Fruit fly (Drosophila melanogaster) whole organism, embryonic: ENCODE measurements around the gene Tbc1d22.
A peak's percentile ranks its signal among the peaks of the same experiment; 100 is the strongest.

ENCODE experiments used
- B-H2 ChIP-seq: fragments of 200-800 bp; sonication (Bioruptor generic); optimal IDR thresholded peaks from 2 replicates; lab custom pipeline; 2018; ENCODE audit warnings: missing biosample characterization, mild to moderate bottlenecking, missing genetic modification characterization
- CG10147 ChIP-seq: fragments of 200-800 bp; sonication (Bioruptor generic); optimal IDR thresholded peaks from 2 replicates; lab custom pipeline; 2019; ENCODE audit warnings: missing biosample characterization, mild to moderate bottlenecking, missing genetic modification characterization, moderate library complexity
- CG10565 ChIP-seq: fragments of 200-800 bp; sonication (Bioruptor generic); optimal IDR thresholded peaks from 3 replicates; lab custom pipeline; 2016; ENCODE audit warnings: missing biosample characterization, mild to moderate bottlenecking, missing genetic modification characterization
- CG10959 ChIP-seq: fragments of 200-800 bp; sonication (Bioruptor generic); IDR thresholded peaks from 2 replicates; pipeline ENCODE4 v1.3.6; 2022; ENCODE audit warnings: missing biosample characterization, missing genetic modification characterization
- CG11695 ChIP-seq: fragments of 200-800 bp; sonication (Bioruptor generic); IDR thresholded peaks from 3 replicates; pipeline ENCODE4 v1.3.6; 2022; ENCODE audit warnings: missing biosample characterization, missing genetic modification characterization
- CG13123 ChIP-seq: fragments of 200-800 bp; sonication (Bioruptor generic); optimal IDR thresholded peaks from 2 replicates; lab custom pipeline; 2016; ENCODE audit warnings: missing biosample characterization, missing genetic modification characterization
- CG13775 ChIP-seq: fragments of 200-800 bp; sonication (Bioruptor generic); optimal IDR thresholded peaks from 3 replicates; lab custom pipeline; 2017; ENCODE audit warnings: missing biosample characterization, mild to moderate bottlenecking, missing genetic modification characterization
- CG14014 ChIP-seq: fragments of 200-800 bp; sonication (Bioruptor generic); IDR thresholded peaks from 2 replicates; pipeline ENCODE4 v1.3.6; 2022; ENCODE audit warnings: missing biosample characterization, missing genetic modification characterization
- CG14441 ChIP-seq: fragments of 200-800 bp; sonication (Bioruptor generic); IDR thresholded peaks from 2 replicates; pipeline ENCODE4 v1.3.6; 2022; ENCODE audit warnings: missing biosample characterization, missing genetic modification characterization
- CG14860 ChIP-seq: fragments of 200-800 bp; sonication (Bioruptor generic); IDR thresholded peaks from 3 replicates; pipeline ENCODE4 v1.3.6; 2022; ENCODE audit warnings: missing biosample characterization, missing genetic modification characterization; ENCODE audit not compliant: partially characterized antibody
- CG17612 ChIP-seq: fragments of 200-800 bp; sonication (Bioruptor generic); IDR thresholded peaks from 2 replicates; pipeline ENCODE4 v1.3.6; 2022; ENCODE audit warnings: missing biosample characterization, missing genetic modification characterization
- CG34376 ChIP-seq: fragments of 200-800 bp; sonication (Bioruptor generic); optimal IDR thresholded peaks from 2 replicates; lab custom pipeline; 2018; ENCODE audit warnings: missing biosample characterization, mild to moderate bottlenecking, missing genetic modification characterization
- CG4282 ChIP-seq: fragments of 200-800 bp; sonication (Bioruptor generic); optimal IDR thresholded peaks from 2 replicates; lab custom pipeline; 2016; ENCODE audit warnings: missing biosample characterization, missing genetic modification characterization
- CG8765 ChIP-seq: fragments of 200-800 bp; sonication (Bioruptor generic); IDR thresholded peaks from 2 replicates; pipeline ENCODE4 v1.3.6; 2022; ENCODE audit warnings: missing biosample characterization, missing genetic modification characterization
- Camta ChIP-seq: fragments of 200-800 bp; sonication (Bioruptor generic); optimal IDR thresholded peaks from 2 replicates; lab custom pipeline; 2016; ENCODE audit warnings: missing biosample characterization, missing genetic modification characterization
- Chrac-16 ChIP-seq: fragments of 200-800 bp; sonication (Bioruptor generic); optimal IDR thresholded peaks from 3 replicates; lab custom pipeline; 2016; ENCODE audit warnings: missing biosample characterization, missing genetic modification characterization
- Dad ChIP-seq: fragments of 200-800 bp; sonication (Bioruptor generic); optimal IDR thresholded peaks from 3 replicates; lab custom pipeline; 2016; ENCODE audit warnings: missing biosample characterization, missing genetic modification characterization
- Dp ChIP-seq: fragments of 200-800 bp; sonication (Bioruptor generic); optimal IDR thresholded peaks from 2 replicates; lab custom pipeline; 2018; ENCODE audit warnings: missing biosample characterization, mild to moderate bottlenecking, missing genetic modification characterization, moderate library complexity
- H2.0 ChIP-seq: fragments of 200-800 bp; sonication (Bioruptor generic); IDR thresholded peaks from 2 replicates; pipeline ENCODE4 v1.3.6; 2022; ENCODE audit warnings: missing biosample characterization, missing genetic modification characterization
- HLHmδ ChIP-seq: fragments of 200-800 bp; sonication (Bioruptor generic); optimal IDR thresholded peaks from 2 replicates; lab custom pipeline; 2018; ENCODE audit warnings: missing biosample characterization, mild to moderate bottlenecking, missing genetic modification characterization, moderate library complexity
- HmgD ChIP-seq: fragments of 200-800 bp; sonication (Bioruptor generic); optimal IDR thresholded peaks from 3 replicates; lab custom pipeline; 2016; ENCODE audit warnings: missing biosample characterization, missing genetic modification characterization
- Hr51 ChIP-seq, 2 experiments: fragments of 200-800 bp; sonication (Bioruptor generic); optimal IDR thresholded peaks; 2 replicates in 1 of 2; 3 replicates in 1 of 2; lab custom pipeline; 2016 to 2018; ENCODE audit warnings: missing biosample characterization in 2 of 2, missing genetic modification characterization in 2 of 2, mild to moderate bottlenecking in 1 of 2, moderate library complexity in 1 of 2
- Kr ChIP-seq: fragments of 200-800 bp; sonication (Bioruptor generic); optimal IDR thresholded peaks from 2 replicates; lab custom pipeline; 2017; ENCODE audit warnings: missing biosample characterization, mild to moderate bottlenecking, missing genetic modification characterization
- Lhr ChIP-seq: fragments of 200-800 bp; sonication (Bioruptor generic); optimal IDR thresholded peaks from 3 replicates; lab custom pipeline; 2017; ENCODE audit warnings: mild to moderate bottlenecking, missing biosample characterization, missing genetic modification reagents, missing genetic modification characterization
- Lpt ChIP-seq: fragments of >200 bp; optimal IDR thresholded peaks from 2 replicates; lab custom pipeline; 2018; ENCODE audit warnings: missing biosample characterization, missing genetic modification characterization
- MBD-R2 ChIP-seq: fragments of 200-800 bp; sonication (Bioruptor generic); IDR thresholded peaks from 2 replicates; pipeline ENCODE4 v1.3.6; 2022; ENCODE audit warnings: missing biosample characterization, missing genetic modification characterization
- MESR4 ChIP-seq: fragments of 200-800 bp; sonication (Bioruptor generic); optimal IDR thresholded peaks from 2 replicates; lab custom pipeline; 2018; ENCODE audit warnings: missing biosample characterization, mild to moderate bottlenecking, missing genetic modification characterization, moderate library complexity
- Max ChIP-seq: fragments of 200-800 bp; sonication (Bioruptor generic); optimal IDR thresholded peaks from 2 replicates; lab custom pipeline; 2016; ENCODE audit warnings: missing biosample characterization, mild to moderate bottlenecking, missing genetic modification characterization
- Nf-YC ChIP-seq: fragments of 200-800 bp; optimal IDR thresholded peaks from 3 replicates; lab custom pipeline; 2019; ENCODE audit warnings: missing biosample characterization, mild to moderate bottlenecking, missing genetic modification characterization, moderate library complexity
- Rfx ChIP-seq: fragments of 200-800 bp; sonication (Bioruptor generic); IDR thresholded peaks from 2 replicates; pipeline ENCODE4 v1.3.6; 2022; ENCODE audit warnings: missing biosample characterization, missing genetic modification characterization
- Spps ChIP-seq: fragments of 200-800 bp; sonication (Bioruptor generic); optimal IDR thresholded peaks from 2 replicates; lab custom pipeline; 2018; ENCODE audit warnings: missing biosample characterization, mild to moderate bottlenecking, missing genetic modification characterization
- Vsx1 ChIP-seq: fragments of 200-800 bp; sonication (Bioruptor generic); optimal IDR thresholded peaks from 2 replicates; lab custom pipeline; 2017; ENCODE audit warnings: missing biosample characterization, mild to moderate bottlenecking, missing genetic modification characterization, missing genetic modification reagents
- ash1 ChIP-seq: fragments of 200-800 bp; sonication (Bioruptor generic); optimal IDR thresholded peaks from 2 replicates; lab custom pipeline; 2018; ENCODE audit warnings: missing biosample characterization, mild to moderate bottlenecking, missing genetic modification characterization
- bcd ChIP-seq: fragments of 200-800 bp; sonication (Bioruptor generic); optimal IDR thresholded peaks from 2 replicates; lab custom pipeline; 2017; ENCODE audit warnings: missing biosample characterization, mild to moderate bottlenecking, missing genetic modification characterization
- cato ChIP-seq: fragments of 200-800 bp; sonication (Bioruptor generic); optimal IDR thresholded peaks from 2 replicates; lab custom pipeline; 2016; ENCODE audit warnings: missing biosample characterization, missing genetic modification characterization, borderline replicate concordance
- cwo ChIP-seq: fragments of 200-800 bp; sonication (Bioruptor generic); optimal IDR thresholded peaks from 3 replicates; lab custom pipeline; 2017; ENCODE audit warnings: missing biosample characterization, missing genetic modification characterization, mild to moderate bottlenecking, moderate library complexity, missing genetic modification reagents
- gcm2 ChIP-seq: fragments of 200-800 bp; sonication (Bioruptor generic); optimal IDR thresholded peaks from 2 replicates; lab custom pipeline; 2016; ENCODE audit warnings: missing biosample characterization, missing genetic modification characterization
- gro ChIP-seq: fragments of 200-800 bp; sonication (Bioruptor generic); optimal IDR thresholded peaks from 2 replicates; lab custom pipeline; 2016; ENCODE audit warnings: missing biosample characterization, missing genetic modification characterization
- h ChIP-seq: fragments of >200 bp; optimal IDR thresholded peaks from 2 replicates; lab custom pipeline; 2017
- lola ChIP-seq, 3 experiments: fragments of >200 bp in 2 of 3; fragments of 200-800 bp in 1 of 3; sonication (Bioruptor generic) in 1 of 3; optimal IDR thresholded peaks; 2 replicates each; lab custom pipeline; 2017 to 2019; ENCODE audit warnings: missing biosample characterization in 3 of 3, missing genetic modification characterization in 3 of 3, mild to moderate bottlenecking in 1 of 3, moderate library complexity in 1 of 3
- nom ChIP-seq: fragments of 200-800 bp; sonication (Bioruptor generic); optimal IDR thresholded peaks from 2 replicates; lab custom pipeline; 2017; ENCODE audit warnings: missing biosample characterization, missing genetic modification characterization, mild to moderate bottlenecking, moderate library complexity, missing genetic modification reagents
- otp ChIP-seq: fragments of 200-800 bp; sonication (Bioruptor generic); IDR thresholded peaks from 3 replicates; pipeline ENCODE4, ENCODE4 v1.3.6; 2022; ENCODE audit warnings: missing biosample characterization, missing genetic modification characterization
- pho ChIP-seq: fragments of 200-800 bp; sonication (Bioruptor generic); optimal IDR thresholded peaks from 2 replicates; lab custom pipeline; 2016; ENCODE audit warnings: missing biosample characterization, missing genetic modification characterization
- sens ChIP-seq: fragments of 200-800 bp; sonication (Bioruptor generic); peaks from one replicate; lab custom pipeline; 2016; ENCODE audit warnings: missing biosample characterization, missing genetic modification characterization
- sim ChIP-seq: fragments of 200-800 bp; sonication (Bioruptor generic); IDR thresholded peaks from 2 replicates; pipeline ENCODE4 v1.3.6; 2022; ENCODE audit warnings: missing biosample characterization, missing genetic modification characterization
- tgo ChIP-seq: fragments of 200-800 bp; sonication (Bioruptor generic); IDR thresholded peaks from 3 replicates; pipeline ENCODE4 v1.3.6; 2022; ENCODE audit warnings: missing biosample characterization, missing genetic modification characterization
- tin ChIP-seq: fragments of 200-800 bp; sonication (Bioruptor generic); optimal IDR thresholded peaks from 3 replicates; lab custom pipeline; 2016; ENCODE audit warnings: missing biosample characterization, missing genetic modification characterization
- tna ChIP-seq: fragments of 200-800 bp; sonication (Bioruptor generic); IDR thresholded peaks from 2 replicates; pipeline ENCODE4 v1.3.6; 2022; ENCODE audit warnings: missing biosample characterization, missing genetic modification characterization; ENCODE audit not compliant: partially characterized antibody
- toy ChIP-seq: fragments of 200-800 bp; sonication (Bioruptor generic); IDR thresholded peaks from 2 replicates; pipeline ENCODE4 v1.3.6; 2022; ENCODE audit warnings: missing biosample characterization, missing genetic modification characterization
- z ChIP-seq: fragments of 200-800 bp; sonication (Bioruptor generic); IDR thresholded peaks from 3 replicates; pipeline ENCODE4 v1.3.6; 2022; ENCODE audit warnings: missing biosample characterization, missing genetic modification characterization

The Tbc1d22 gene

DNA sequence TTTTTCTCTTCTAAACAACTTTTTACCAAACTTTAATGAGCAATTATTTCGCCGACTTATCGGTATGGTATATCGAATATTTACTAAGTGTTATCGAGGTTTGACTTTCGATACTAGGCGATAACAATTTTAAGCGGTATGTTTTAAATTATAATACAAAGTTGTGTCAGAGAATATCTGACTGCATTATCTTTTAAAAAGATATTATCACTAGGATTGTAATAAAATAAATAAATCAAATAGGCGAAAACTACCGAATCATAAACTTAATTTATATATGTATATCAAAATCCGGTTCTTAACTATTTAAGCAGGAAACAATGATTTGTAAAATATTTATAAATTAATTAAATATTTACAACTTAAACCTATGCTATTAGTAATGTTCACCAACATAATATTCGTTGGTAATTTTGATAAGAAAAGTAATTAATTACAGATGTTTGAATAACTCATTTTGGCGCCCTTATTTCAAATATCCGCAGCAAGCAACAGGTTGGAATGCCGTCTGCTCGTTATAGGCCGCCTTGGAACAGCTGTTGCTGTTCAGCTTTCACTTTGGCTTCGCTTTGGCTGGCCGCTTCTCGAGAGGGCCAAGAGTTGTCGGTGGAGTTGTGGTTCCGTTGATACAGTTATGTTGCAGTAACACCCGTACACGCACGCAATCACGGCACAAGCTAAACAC, 6.0 kb downstream of the Tbc1d22 start, which contains the start of the genes Sec15 and rtet (continued):
- no peak for TF ChIP-seq gro (GFP tag; lab: Kevin White, UChicago)
- TF ChIP-seq otp (GFP tag; lab: Robert Waterston, UW): peak; percentile 32; the same call in 1 of the 3 replicates
- TF ChIP-seq gcm2 (GFP tag; lab: Kevin White, UChicago): no peak
- TF ChIP-seq B-H2: peak; percentile 62
- TF ChIP-seq lola (GFP tag; optimal IDR thresholded peaks at IDR 0.05; lab: Kevin White, UChicago): peak in 1 of 3 experiments; percentile 78
- TF ChIP-seq Hr51 (GFP tag; optimal IDR thresholded peaks at IDR 0.05; lab: Kevin White, UChicago): peak; percentile 50 to 74
- peak; percentile 67 for TF ChIP-seq H2.0 (GFP tag; lab: Robert Waterston, UW)
- TF ChIP-seq Dp: peak; percentile 80
- TF ChIP-seq CG17612 (GFP tag; lab: Robert Waterston, UW): no peak
- no peak for TF ChIP-seq cato (GFP tag; lab: Kevin White, UChicago)
- TF ChIP-seq Camta (GFP tag; lab: Kevin White, UChicago): no peak
- TF ChIP-seq MBD-R2 (GFP tag; lab: Robert Waterston, UW): peak; percentile 78
- no peak for TF ChIP-seq z
- no peak for TF ChIP-seq sim (GFP tag; lab: Robert Waterston, UW)
- no peak for TF ChIP-seq Lhr (GFP tag; lab: Kevin White, UChicago)
- TF ChIP-seq tna (GFP tag; lab: Robert Waterston, UW): peak; percentile 24
- no peak for TF ChIP-seq CG10147 (GFP tag; lab: Kevin White, UChicago)
- peak; percentile 88 for TF ChIP-seq CG13775 (GFP tag; lab: Kevin White, UChicago)
- peak; percentile 53 for TF ChIP-seq CG34376
- peak; percentile 84 for TF ChIP-seq sens (GFP tag; lab: Kevin White, UChicago)
- no peak for TF ChIP-seq ash1 (GFP tag; lab: Kevin White, UChicago)
- no peak for TF ChIP-seq HmgD (GFP tag; lab: Kevin White, UChicago)
- peak; percentile 58 for TF ChIP-seq CG14441 (GFP tag; lab: Robert Waterston, UW)
- peak; percentile 45 for TF ChIP-seq bcd (GFP tag; lab: Kevin White, UChicago)
- TF ChIP-seq CG14860: peak; percentile 43; the same call in 2 of the 3 replicates
- TF ChIP-seq Chrac-16 (GFP tag; lab: Kevin White, UChicago): peak; percentile 47
- no peak for TF ChIP-seq Spps (tag; lab: Kevin White, UChicago)
- no peak for TF ChIP-seq Vsx1 (GFP tag; lab: Kevin White, UChicago)
- TF ChIP-seq HLHmδ (GFP tag; lab: Kevin White, UChicago): no peak
- TF ChIP-seq CG13123: no peak
- TF ChIP-seq CG11695 (GFP tag; lab: Robert Waterston, UW): no peak
- peak; percentile 51; the same call in 1 of the 3 replicates for TF ChIP-seq tgo (GFP tag; lab: Robert Waterston, UW)
- TF ChIP-seq Rfx: peak; percentile 72
- peak; percentile 42 for TF ChIP-seq pho (GFP tag; lab: Kevin White, UChicago)
- TF ChIP-seq CG14014 (GFP tag; lab: Robert Waterston, UW): peak; percentile 42; the same call in 1 of the 2 replicates
- TF ChIP-seq MESR4 (GFP tag; lab: Kevin White, UChicago): peak; percentile 4
- TF ChIP-seq CG10959 (GFP tag; lab: Robert Waterston, UW): no peak
- no peak for TF ChIP-seq Lpt
- TF ChIP-seq CG4282 (GFP tag; lab: Kevin White, UChicago): no peak
- peak; percentile 39 for TF ChIP-seq cwo (GFP tag; lab: Kevin White, UChicago)
- TF ChIP-seq Dad (GFP tag; lab: Kevin White, UChicago): peak; percentile 36
- TF ChIP-seq CG10565 (GFP tag; lab: Kevin White, UChicago): no peak
- TF ChIP-seq h (lab: Kevin White, UChicago): no peak
- TF ChIP-seq tin (GFP tag; lab: Kevin White, UChicago): peak; percentile 61
- peak; percentile 52 for TF ChIP-seq Max (GFP tag; lab: Kevin White, UChicago)
- no peak for TF ChIP-seq toy (GFP tag; lab: Robert Waterston, UW)
- peak; percentile 37 for TF ChIP-seq nom
- no peak for TF ChIP-seq CG8765 (GFP tag; lab: Robert Waterston, UW)
- no peak for TF ChIP-seq Kr (GFP tag; lab: Kevin White, UChicago)
- peak; percentile 58 for TF ChIP-seq Nf-YC (tag; lab: Kevin White, UChicago)
